Fruit fly (Drosophila melanogaster) whole organism, embryonic: ENCODE data around the gene N.

ENCODE experiments used
- Atf-2 ChIP-seq: fragments of 200-800 bp; sonication (Bioruptor generic); optimal IDR thresholded peaks from 2 replicates; lab custom pipeline; 2016; ENCODE audit warnings: missing biosample characterization, missing genetic modification characterization
- Bteb2 ChIP-seq: fragments of 200-800 bp; sonication (Bioruptor generic); optimal IDR thresholded peaks from 2 replicates; lab custom pipeline; 2016; ENCODE audit warnings: missing biosample characterization, missing genetic modification characterization
- CG1024 ChIP-seq: fragments of 200-800 bp; sonication (Bioruptor generic); IDR thresholded peaks from 2 replicates; pipeline ENCODE4 v1.3.6; 2022; ENCODE audit warnings: missing biosample characterization, missing genetic modification characterization
- CG10979 ChIP-seq: fragments of 200-800 bp; sonication (Bioruptor generic); optimal IDR thresholded peaks from 2 replicates; lab custom pipeline; 2018; ENCODE audit warnings: missing biosample characterization, mild to moderate bottlenecking, missing genetic modification characterization, moderate library complexity
- CG12744 ChIP-seq: fragments of 200-800 bp; sonication (Bioruptor generic); optimal IDR thresholded peaks from 2 replicates; lab custom pipeline; 2016; ENCODE audit warnings: missing biosample characterization, missing genetic modification characterization
- CG14860 ChIP-seq: fragments of 200-800 bp; sonication (Bioruptor generic); IDR thresholded peaks from 3 replicates; pipeline ENCODE4 v1.3.6; 2022; ENCODE audit warnings: missing biosample characterization, missing genetic modification characterization; ENCODE audit not compliant: partially characterized antibody
- CG15269 ChIP-seq: fragments of 200-800 bp; sonication (Bioruptor generic); optimal IDR thresholded peaks from 2 replicates; lab custom pipeline; 2018; ENCODE audit warnings: missing biosample characterization, mild to moderate bottlenecking, missing genetic modification characterization, moderate library complexity
- CG2202 ChIP-seq: fragments of 200-800 bp; sonication (Bioruptor generic); optimal IDR thresholded peaks from 2 replicates; lab custom pipeline; 2018; ENCODE audit warnings: missing biosample characterization, mild to moderate bottlenecking, missing genetic modification characterization
- CG2889 ChIP-seq: fragments of 200-800 bp; sonication (Bioruptor generic); IDR thresholded peaks from 3 replicates; pipeline ENCODE4 v1.3.6; 2022; ENCODE audit warnings: missing biosample characterization, missing genetic modification characterization
- CG30431 ChIP-seq: fragments of 200-800 bp; sonication (Bioruptor generic); optimal IDR thresholded peaks from 2 replicates; lab custom pipeline; 2017; ENCODE audit warnings: missing biosample characterization, missing genetic modification characterization
- CG3065 ChIP-seq: fragments of 200-800 bp; sonication (Bioruptor generic); optimal IDR thresholded peaks from 2 replicates; lab custom pipeline; 2016; ENCODE audit warnings: missing biosample characterization, missing genetic modification characterization
- CG32767 ChIP-seq: fragments of 200-800 bp; sonication (Bioruptor generic); IDR thresholded peaks from 2 replicates; pipeline ENCODE4 v1.3.6; 2022; ENCODE audit warnings: missing biosample characterization, missing genetic modification characterization
- CG43689 ChIP-seq: fragments of 200-800 bp; sonication (Bioruptor generic); IDR thresholded peaks from 2 replicates; pipeline ENCODE4 v1.3.6; 2022; ENCODE audit warnings: missing biosample characterization, missing genetic modification characterization
- CG4404 ChIP-seq: fragments of 200-800 bp; sonication (Bioruptor generic); IDR thresholded peaks from 2 replicates; pipeline ENCODE4 v1.3.6; 2022; ENCODE audit warnings: missing biosample characterization, missing genetic modification characterization
- CG5245 ChIP-seq: fragments of 200-800 bp; sonication (Bioruptor generic); optimal IDR thresholded peaks from 3 replicates; lab custom pipeline; 2016; ENCODE audit warnings: missing biosample characterization, missing genetic modification characterization
- CG8281 ChIP-seq: fragments of 200-800 bp; sonication (Bioruptor generic); optimal IDR thresholded peaks from 2 replicates; lab custom pipeline; 2018; ENCODE audit warnings: missing biosample characterization, mild to moderate bottlenecking, missing genetic modification characterization, moderate library complexity
- CG9876 ChIP-seq: fragments of 200-800 bp; sonication (Bioruptor generic); optimal IDR thresholded peaks from 2 replicates; lab custom pipeline; 2016; ENCODE audit warnings: missing biosample characterization, missing genetic modification characterization
- Dip3 ChIP-seq: fragments of 200-800 bp; sonication (Bioruptor generic); optimal IDR thresholded peaks from 3 replicates; lab custom pipeline; 2016; ENCODE audit warnings: missing biosample characterization, missing genetic modification characterization
- E2f2 ChIP-seq: fragments of 200-800 bp; sonication (Bioruptor generic); IDR thresholded peaks from 2 replicates; pipeline ENCODE4 v1.3.6; 2022; ENCODE audit warnings: missing biosample characterization, missing genetic modification characterization
- Hey ChIP-seq: fragments of 200-800 bp; sonication (Bioruptor generic); optimal IDR thresholded peaks from 3 replicates; lab custom pipeline; 2018; ENCODE audit warnings: missing biosample characterization, mild to moderate bottlenecking, missing genetic modification characterization
- HmgZ ChIP-seq: fragments of 200-800 bp; sonication (Bioruptor generic); optimal IDR thresholded peaks from 2 replicates; lab custom pipeline; 2018; ENCODE audit warnings: missing biosample characterization, mild to moderate bottlenecking, missing genetic modification characterization
- Mad ChIP-seq: fragments of 200-800 bp; sonication (Bioruptor generic); optimal IDR thresholded peaks from 2 replicates; lab custom pipeline; 2016; ENCODE audit warnings: missing biosample characterization, missing genetic modification characterization
- Max ChIP-seq: fragments of 200-800 bp; sonication (Bioruptor generic); optimal IDR thresholded peaks from 2 replicates; lab custom pipeline; 2016; ENCODE audit warnings: missing biosample characterization, mild to moderate bottlenecking, missing genetic modification characterization
- Meics ChIP-seq: fragments of 200-800 bp; sonication (Bioruptor generic); optimal IDR thresholded peaks from 2 replicates; lab custom pipeline; 2017; ENCODE audit warnings: missing biosample characterization, mild to moderate bottlenecking, missing genetic modification characterization
- Mes4 ChIP-seq: fragments of 200-800 bp; sonication (Bioruptor generic); optimal IDR thresholded peaks from 2 replicates; lab custom pipeline; 2016; ENCODE audit warnings: missing biosample characterization, missing genetic modification characterization
- Spps ChIP-seq: fragments of 200-800 bp; sonication (Bioruptor generic); optimal IDR thresholded peaks from 2 replicates; lab custom pipeline; 2018; ENCODE audit warnings: missing biosample characterization, mild to moderate bottlenecking, missing genetic modification characterization
- Stat92E ChIP-seq, 3 experiments: fragments of >200 bp in 2 of 3; fragments of 200-800 bp in 1 of 3; sonication (Bioruptor generic) in 1 of 3; optimal IDR thresholded peaks; 2 replicates each; lab custom pipeline; 2017 to 2019; ENCODE audit warnings: missing biosample characterization in 3 of 3, missing genetic modification characterization in 3 of 3, mild to moderate bottlenecking in 1 of 3, moderate library complexity in 1 of 3
- bigmax ChIP-seq: fragments of 200-800 bp; sonication (Bioruptor generic); optimal IDR thresholded peaks from 2 replicates; lab custom pipeline; 2018; ENCODE audit warnings: missing biosample characterization, mild to moderate bottlenecking, missing genetic modification characterization
- dati ChIP-seq: fragments of 200-800 bp; sonication (Bioruptor generic); IDR thresholded peaks from 2 replicates; pipeline ENCODE4 v1.3.6; 2022; ENCODE audit warnings: missing biosample characterization, missing genetic modification characterization
- en ChIP-seq: fragments of 200-800 bp; sonication (Bioruptor generic); optimal IDR thresholded peaks from 2 replicates; lab custom pipeline; 2016; ENCODE audit warnings: missing biosample characterization, missing genetic modification characterization
- fd64A ChIP-seq: fragments of 200-800 bp; sonication (Bioruptor generic); optimal IDR thresholded peaks from 3 replicates; lab custom pipeline; 2018; ENCODE audit warnings: missing biosample characterization, mild to moderate bottlenecking, missing genetic modification characterization
- grn ChIP-seq: fragments of 200-800 bp; sonication (Bioruptor generic); optimal IDR thresholded peaks from 3 replicates; lab custom pipeline; 2017; ENCODE audit warnings: missing biosample characterization, missing genetic modification characterization
- gt ChIP-seq: fragments of 200-800 bp; sonication (Bioruptor generic); IDR thresholded peaks from 2 replicates; pipeline ENCODE4 v1.3.6; 2022; ENCODE audit warnings: missing biosample characterization, missing genetic modification characterization
- h ChIP-seq: fragments of >200 bp; optimal IDR thresholded peaks from 2 replicates; lab custom pipeline; 2017
- her ChIP-seq: fragments of 200-800 bp; sonication (Bioruptor generic); optimal IDR thresholded peaks from 2 replicates; lab custom pipeline; 2016; ENCODE audit warnings: missing biosample characterization, missing genetic modification characterization
- jing ChIP-seq: fragments of 200-800 bp; sonication (Bioruptor generic); optimal IDR thresholded peaks from 2 replicates; lab custom pipeline; 2018; ENCODE audit warnings: missing biosample characterization, mild to moderate bottlenecking, missing genetic modification characterization
- klu ChIP-seq: fragments of 200-800 bp; sonication (Bioruptor generic); IDR thresholded peaks from 2 replicates; pipeline ENCODE4 v1.3.6; 2022; ENCODE audit warnings: missing biosample characterization, missing genetic modification characterization
- oc ChIP-seq: fragments of 200-800 bp; sonication (Bioruptor generic); optimal IDR thresholded peaks from 2 replicates; lab custom pipeline; 2018; ENCODE audit warnings: missing biosample characterization, mild to moderate bottlenecking, missing genetic modification characterization, moderate library complexity
- pb ChIP-seq: fragments of 200-800 bp; sonication (Bioruptor generic); optimal IDR thresholded peaks from 3 replicates; lab custom pipeline; 2016; ENCODE audit warnings: missing biosample characterization, missing genetic modification characterization
- sd ChIP-seq: fragments of 200-800 bp; sonication (Bioruptor generic); optimal IDR thresholded peaks from 3 replicates; lab custom pipeline; 2018; ENCODE audit warnings: missing biosample characterization, mild to moderate bottlenecking, missing genetic modification characterization, moderate library complexity
- seq ChIP-seq: fragments of 200-800 bp; sonication (Bioruptor generic); IDR thresholded peaks from 2 replicates; pipeline ENCODE4 v1.3.6; 2022; ENCODE audit warnings: missing biosample characterization, missing genetic modification characterization
- slp2 ChIP-seq: fragments of 200-800 bp; sonication (Bioruptor generic); optimal IDR thresholded peaks from 2 replicates; lab custom pipeline; 2016; ENCODE audit warnings: missing biosample characterization, missing genetic modification characterization
- sqz ChIP-seq: fragments of 200-800 bp; sonication (Bioruptor generic); optimal IDR thresholded peaks from 3 replicates; lab custom pipeline; 2018; ENCODE audit warnings: missing biosample characterization, mild to moderate bottlenecking, missing genetic modification characterization
- stc ChIP-seq: fragments of 200-800 bp; sonication (Bioruptor generic); IDR thresholded peaks from 2 replicates; pipeline ENCODE4 v1.3.6; 2022; ENCODE audit warnings: missing biosample characterization, missing genetic modification characterization
- tin ChIP-seq: fragments of 200-800 bp; sonication (Bioruptor generic); optimal IDR thresholded peaks from 3 replicates; lab custom pipeline; 2016; ENCODE audit warnings: missing biosample characterization, missing genetic modification characterization
- tna ChIP-seq: fragments of 200-800 bp; sonication (Bioruptor generic); IDR thresholded peaks from 2 replicates; pipeline ENCODE4 v1.3.6; 2022; ENCODE audit warnings: missing biosample characterization, missing genetic modification characterization; ENCODE audit not compliant: partially characterized antibody
- tup ChIP-seq: fragments of 200-800 bp; sonication (Bioruptor generic); optimal IDR thresholded peaks from 2 replicates; lab custom pipeline; 2016; ENCODE audit warnings: missing biosample characterization, mild to moderate bottlenecking, missing genetic modification characterization, moderate library complexity
- twi ChIP-seq: fragments of 200-800 bp; optimal IDR thresholded peaks from 2 replicates; lab custom pipeline; 2019; ENCODE audit warnings: missing biosample characterization, mild to moderate bottlenecking, missing genetic modification characterization, moderate library complexity
- usp ChIP-seq: fragments of >200 bp; optimal IDR thresholded peaks from 2 replicates; lab custom pipeline; 2017; ENCODE audit warnings: missing biosample characterization, missing genetic modification characterization
- vnd ChIP-seq: fragments of 200-800 bp; sonication (Bioruptor generic); IDR thresholded peaks from 3 replicates; pipeline ENCODE4 v1.3.6; 2022; ENCODE audit warnings: missing biosample characterization, missing genetic modification characterization; ENCODE audit not compliant: partially characterized antibody

The N gene

DNA sequence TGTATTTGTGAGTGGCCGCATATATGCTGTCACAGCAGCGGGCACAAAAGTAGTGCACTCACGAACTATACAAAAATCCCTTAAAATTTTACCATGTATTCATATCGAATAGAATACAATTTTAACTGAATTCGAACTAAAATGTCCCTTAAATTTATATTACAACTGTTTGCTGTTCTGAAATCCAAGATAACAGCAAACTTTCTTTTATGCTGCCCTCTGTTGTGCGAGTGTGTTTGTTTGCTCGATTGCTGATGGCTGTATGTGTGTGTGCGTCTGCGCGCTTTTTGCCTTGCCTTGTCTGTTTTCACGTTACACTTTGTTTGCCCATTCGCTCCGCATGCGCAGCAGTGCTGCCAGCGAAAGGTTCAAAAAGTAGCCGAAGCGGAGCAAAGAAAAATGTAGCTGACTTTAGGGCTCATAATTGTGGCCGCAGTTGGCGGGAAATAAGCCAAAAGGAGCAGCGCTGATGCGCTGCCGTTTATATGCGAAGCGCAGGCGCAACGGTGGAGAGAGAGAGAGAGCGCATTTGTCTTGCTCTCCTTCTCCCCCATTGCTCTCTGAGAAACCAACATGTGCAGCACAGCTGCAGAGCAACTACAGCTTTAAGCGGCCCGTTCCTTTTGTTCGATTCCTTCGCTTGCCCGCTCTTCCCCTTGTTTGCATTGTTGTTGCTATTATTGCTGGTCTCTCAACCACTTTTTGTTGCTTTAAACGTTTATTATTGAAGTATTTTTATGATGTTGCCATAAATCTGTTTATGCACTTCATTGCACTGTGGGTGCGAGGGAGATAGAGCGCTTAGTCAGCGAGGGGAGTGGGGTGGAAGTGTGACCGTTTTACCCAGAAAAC is 28.0 kb downstream of the N start (continued):
- TF ChIP-seq oc (tag; lab: Kevin White, UChicago), result peak; percentile 92
- peak; percentile 89 for TF ChIP-seq en (GFP tag; lab: Kevin White, UChicago)
- TF ChIP-seq CG9876 (GFP tag; lab: Kevin White, UChicago), result peak; percentile 80
- peak; percentile 92 for TF ChIP-seq CG32767 (GFP tag; lab: Robert Waterston, UW)
- peak; percentile 88 for TF ChIP-seq Max
- TF ChIP-seq Mad (GFP tag; lab: Kevin White, UChicago), result peak; percentile 91
- peak; percentile 92 for TF ChIP-seq CG15269 (tag; lab: Kevin White, UChicago)
- TF ChIP-seq CG3065, result peak; percentile 78
- peak; percentile 88 for TF ChIP-seq CG30431 (GFP tag; lab: Kevin White, UChicago)
- TF ChIP-seq gt (GFP tag; lab: Robert Waterston, UW), result peak; percentile 72
- TF ChIP-seq fd64A (GFP tag; lab: Kevin White, UChicago), result peak; percentile 88
- peak; percentile 92 for TF ChIP-seq HmgZ (tag; lab: Kevin White, UChicago)
- TF ChIP-seq sd (tag; lab: Kevin White, UChicago), result peak; percentile 67
- peak; percentile 77 for TF ChIP-seq tup
- peak; percentile 89 for TF ChIP-seq pb
- peak; percentile 93 for TF ChIP-seq tin (GFP tag; lab: Kevin White, UChicago)
- peak; percentile 93 for TF ChIP-seq Spps (tag; lab: Kevin White, UChicago)
- peak; percentile 91 for TF ChIP-seq CG2202 (tag; lab: Kevin White, UChicago)
- TF ChIP-seq bigmax (GFP tag; lab: Kevin White, UChicago), result peak; percentile 33
- TF ChIP-seq Hey (tag; lab: Kevin White, UChicago), result peak; percentile 20
- peak; percentile 97 for TF ChIP-seq CG10979
- TF ChIP-seq slp2 (GFP tag; lab: Kevin White, UChicago), result peak; percentile 82
- TF ChIP-seq Mes4 (GFP tag; lab: Kevin White, UChicago), result peak; percentile 93
- no peak for TF ChIP-seq CG14860 (GFP tag; lab: Robert Waterston, UW)
- peak; percentile 78 for TF ChIP-seq klu (GFP tag; lab: Robert Waterston, UW)
- TF ChIP-seq sqz, result no peak
- TF ChIP-seq her (GFP tag; lab: Kevin White, UChicago), result peak; percentile 88
- TF ChIP-seq tna (GFP tag; lab: Robert Waterston, UW), result no peak
- TF ChIP-seq CG43689 (GFP tag; lab: Robert Waterston, UW), result peak; percentile 77
- peak; percentile 89 for TF ChIP-seq seq
- peak; percentile 74 for TF ChIP-seq E2f2 (GFP tag; lab: Robert Waterston, UW)
- peak; percentile 91 for TF ChIP-seq CG4404 (GFP tag; lab: Robert Waterston, UW)
- TF ChIP-seq Bteb2 (GFP tag; lab: Kevin White, UChicago), result peak; percentile 88
- peak; percentile 76 for TF ChIP-seq grn (GFP tag; lab: Kevin White, UChicago)
- TF ChIP-seq jing (GFP tag; lab: Kevin White, UChicago), result peak; percentile 91
- TF ChIP-seq h (lab: Kevin White, UChicago), result peak; percentile 41
- peak; percentile 88 for TF ChIP-seq Meics (GFP tag; lab: Kevin White, UChicago)
- no peak for TF ChIP-seq vnd (GFP tag; lab: Robert Waterston, UW)
- peak; percentile 89 for TF ChIP-seq CG5245 (GFP tag; lab: Kevin White, UChicago)
- peak; percentile 93 for TF ChIP-seq Atf-2
- TF ChIP-seq Dip3 (GFP tag; lab: Kevin White, UChicago), result peak; percentile 74
- TF ChIP-seq CG1024 (GFP tag; lab: Robert Waterston, UW), result peak; percentile 86
- TF ChIP-seq usp (GFP tag; lab: Kevin White, UChicago), result no peak
- peak; percentile 96 for TF ChIP-seq twi
- peak; percentile 94 for TF ChIP-seq stc (GFP tag; lab: Robert Waterston, UW)
- peak; percentile 79 for TF ChIP-seq CG8281
- peak in 1 of 3 experiments; percentile 82 for TF ChIP-seq Stat92E (GFP tag; optimal IDR thresholded peaks at IDR 0.05; lab: Kevin White, UChicago)
- TF ChIP-seq CG2889 (GFP tag; lab: Robert Waterston, UW), result peak; percentile 77; the same call in 2 of the 3 replicates
- TF ChIP-seq CG12744 (GFP tag; lab: Kevin White, UChicago), result peak; percentile 73
- peak; percentile 76 for TF ChIP-seq dati (GFP tag; lab: Robert Waterston, UW)
